Fruit fly (Drosophila melanogaster): ENCODE measurements around the gene Sfp24F.

Sfp24F gene

dm6 chr2L:4458119-4459056, 16.5 kb upstream of the Sfp24F start, which contains the start of gene RpL27A (continued):
- peak; percentile 84 for TF ChIP-seq CG6765 (GFP tag; optimal IDR thresholded peaks at IDR 0.05)
- peak; percentile 43 for TF ChIP-seq CG8359 (GFP tag; optimal IDR thresholded peaks at IDR 0.05; ENCODE audit: borderline replicate concordance)
- peak; percentile 73 for TF ChIP-seq CG5953 (GFP tag; IDR thresholded peaks at IDR 0.05)
- peak; percentile 19 for TF ChIP-seq mam (GFP tag; optimal IDR thresholded peaks at IDR 0.05)
- peak; percentile 85 for TF ChIP-seq gce (GFP tag; IDR thresholded peaks at IDR 0.05)
- peak; percentile 91 for TF ChIP-seq bigmax (GFP tag; optimal IDR thresholded peaks at IDR 0.05)
- peak; percentile 39 for TF ChIP-seq HmgD (GFP tag; optimal IDR thresholded peaks at IDR 0.05)
- peak; percentile 87 for TF ChIP-seq Mes4 (GFP tag; optimal IDR thresholded peaks at IDR 0.05)
- no peak for TF ChIP-seq Elba2 (GFP tag; optimal IDR thresholded peaks at IDR 0.05)
- TF ChIP-seq psq (GFP tag; optimal IDR thresholded peaks at IDR 0.05) = peak; percentile 51
- peak; percentile 41; the same call in 2 of the 3 replicates for TF ChIP-seq CG11695 (GFP tag; IDR thresholded peaks at IDR 0.05)
- TF ChIP-seq ttk (GFP tag; IDR thresholded peaks at IDR 0.05) = peak; percentile 80
- TF ChIP-seq nmo (GFP tag; optimal IDR thresholded peaks at IDR 0.05) = peak; percentile 79
- TF ChIP-seq CG6854 (GFP tag; optimal IDR thresholded peaks at IDR 0.05) = peak; percentile 75
- TF ChIP-seq pho (GFP tag; optimal IDR thresholded peaks at IDR 0.05) = peak; percentile 57
- peak; percentile 32 for TF ChIP-seq CTCF (GFP tag; optimal IDR thresholded peaks at IDR 0.05)
- TF ChIP-seq CG7556 (GFP tag; optimal IDR thresholded peaks at IDR 0.05) = peak; percentile 69
- TF ChIP-seq dmrt99B (tag; optimal IDR thresholded peaks at IDR 0.05) = peak; percentile 59
- no peak for TF ChIP-seq eve (GFP tag; optimal IDR thresholded peaks at IDR 0.05)
- peak; percentile 75 for TF ChIP-seq trh (GFP tag; optimal IDR thresholded peaks at IDR 0.05)
- peak; percentile 50 for TF ChIP-seq sima (GFP tag; optimal IDR thresholded peaks at IDR 0.05)
- no peak for TF ChIP-seq zen2 (GFP tag; IDR thresholded peaks at IDR 0.05; ENCODE audit: partially characterized antibody)
- peak; percentile 82 for TF ChIP-seq CG11723 (GFP tag; optimal IDR thresholded peaks at IDR 0.05)
- peak; percentile 80 for TF ChIP-seq CG15601 (tag; optimal IDR thresholded peaks at IDR 0.05)
- TF ChIP-seq CG16815 (GFP tag; optimal IDR thresholded peaks at IDR 0.05) = peak; percentile 47
- TF ChIP-seq Ravus (GFP tag; IDR thresholded peaks at IDR 0.05) = no peak
- TF ChIP-seq ato (GFP tag; IDR thresholded peaks at IDR 0.05; ENCODE audit: partially characterized antibody) = no peak; the same call in 1 of the 2 replicates
- peak; percentile 94 for TF ChIP-seq caup (GFP tag; optimal IDR thresholded peaks at IDR 0.05; ENCODE audit: severe bottlenecking)
- TF ChIP-seq CG14710 (tag; optimal IDR thresholded peaks at IDR 0.05) = peak; percentile 79
- TF ChIP-seq Oaz (GFP tag; IDR thresholded peaks at IDR 0.05) = peak; percentile 66; the same call in 1 of the 2 replicates
- TF ChIP-seq kni (GFP tag; optimal IDR thresholded peaks at IDR 0.05) = peak; percentile 63
- no peak for TF ChIP-seq cg (GFP tag; optimal IDR thresholded peaks at IDR 0.05)
- peak; percentile 67 for TF ChIP-seq CG18011 (GFP tag; optimal IDR thresholded peaks at IDR 0.05)
- peak; percentile 93 for TF ChIP-seq lab (GFP tag; optimal IDR thresholded peaks at IDR 0.05)
- peak; percentile 66 for TF ChIP-seq CG6254 (GFP tag; optimal IDR thresholded peaks at IDR 0.05)
- TF ChIP-seq p53 (GFP tag; optimal IDR thresholded peaks at IDR 0.05) = peak; percentile 44
- TF ChIP-seq rib (GFP tag; IDR thresholded peaks at IDR 0.05) = peak; percentile 70
- TF ChIP-seq chinmo (GFP tag; IDR thresholded peaks at IDR 0.05; ENCODE audit: partially characterized antibody) = 0 out of 4 replicates have a peak, but pooled peaks have one; percentile 44
- no peak for TF ChIP-seq CG8478 (optimal IDR thresholded peaks at IDR 0.05)
- TF ChIP-seq jing (GFP tag; optimal IDR thresholded peaks at IDR 0.05) = no peak
- TF ChIP-seq CG6175 (GFP tag; IDR thresholded peaks at IDR 0.05) = peak; percentile 67
- peak; percentile 84 for TF ChIP-seq CG17361 (GFP tag; IDR thresholded peaks at IDR 0.05)
- TF ChIP-seq Pdp1 (GFP tag; optimal IDR thresholded peaks at IDR 0.05) = peak; percentile 29 to 62
- no peak for TF ChIP-seq tx (GFP tag; optimal IDR thresholded peaks at IDR 0.05)
- TF ChIP-seq salm (tag; optimal IDR thresholded peaks at IDR 0.05) = peak; percentile 51
- TF ChIP-seq Meics (GFP tag; optimal IDR thresholded peaks at IDR 0.05) = peak; percentile 87
- TF ChIP-seq disco-r (GFP tag; optimal IDR thresholded peaks at IDR 0.05) = peak; percentile 66
- TF ChIP-seq CG8924 (tag; optimal IDR thresholded peaks at IDR 0.05) = peak; percentile 78

All from whole organism, embryonic.